Worm (Caenorhabditis elegans) whole organism, L4 larva: ENCODE results near the gene D1044.6.

Experiments
- F10B5.3 ChIP-seq: sonication (generic microtip); optimal IDR thresholded peaks from 2 replicates; lab custom pipeline; 2016; ENCODE audit warnings: mild to moderate bottlenecking, missing genetic modification characterization, missing compliant biosample characterization
- F37D6.2 ChIP-seq: sonication (generic microtip); optimal IDR thresholded peaks from 2 replicates; lab custom pipeline; 2016; ENCODE audit warnings: mild to moderate bottlenecking, missing genetic modification characterization, missing compliant biosample characterization
- F49E8.2 ChIP-seq: sonication (generic microtip); optimal IDR thresholded peaks from 2 replicates; lab custom pipeline; 2016; ENCODE audit warnings: missing compliant biosample characterization, mild to moderate bottlenecking, missing genetic modification characterization, borderline replicate concordance
- T26A8.4 ChIP-seq: fragments of 200-800 bp; sonication (Bioruptor generic); IDR thresholded peaks from 2 replicates; pipeline ENCODE4 v1.3.6; 2022; ENCODE audit warnings: missing genetic modification characterization, missing compliant biosample characterization
- Y48G9A.11 ChIP-seq: fragments of 200-800 bp; sonication (Bioruptor generic); IDR thresholded peaks from 2 replicates; pipeline ENCODE4 v1.3.6; 2022; ENCODE audit warnings: missing genetic modification reagents, missing genetic modification characterization, missing compliant biosample characterization
- ZK546.5 ChIP-seq, 2 experiments: sonication (generic microtip); optimal IDR thresholded peaks; 2 replicates each; lab custom pipeline; 2017; ENCODE audit warnings: missing biosample characterization in 2 of 2, missing genetic modification characterization in 2 of 2
- aha-1 ChIP-seq: fragments of 150-350 bp; peaks from one replicate; lab custom pipeline; 2014; ENCODE audit warnings: missing biosample characterization, missing genetic modification characterization
- arid-1 ChIP-seq: fragments of 200-800 bp; sonication (Bioruptor generic); conservative IDR thresholded peaks from 2 replicates; pipeline ENCODE4 v1.3.6; 2022; ENCODE audit warnings: missing genetic modification reagents, missing genetic modification characterization, missing compliant biosample characterization
- ceh-20 ChIP-seq: fragments of 200-800 bp; sonication (Bioruptor generic); IDR thresholded peaks from 2 replicates; pipeline ENCODE4 v1.3.6; 2022; ENCODE audit warnings: missing genetic modification reagents, missing genetic modification characterization, missing compliant biosample characterization
- ceh-28 ChIP-seq: fragments of 150-350 bp; optimal IDR thresholded peaks from 2 replicates; lab custom pipeline; 2014; ENCODE audit warnings: missing biosample characterization, missing genetic modification reagents, missing genetic modification characterization
- ceh-32 ChIP-seq: sonication (generic microtip); optimal IDR thresholded peaks from 2 replicates; lab custom pipeline; 2016; ENCODE audit warnings: mild to moderate bottlenecking, missing genetic modification characterization, missing compliant biosample characterization; ENCODE audit not compliant: poor library complexity
- ceh-82 ChIP-seq: sonication (generic microtip); optimal IDR thresholded peaks from 2 replicates; lab custom pipeline; 2017; ENCODE audit warnings: missing biosample characterization, missing genetic modification characterization
- cey-2 ChIP-seq: sonication (generic microtip); optimal IDR thresholded peaks from 3 replicates; lab custom pipeline; 2017; ENCODE audit warnings: missing genetic modification characterization, mild to moderate bottlenecking, missing compliant biosample characterization, antibody characterized with exemption, borderline replicate concordance; ENCODE audit not compliant: insufficient read depth
- daf-16 ChIP-seq, 3 experiments: sonication (generic microtip); optimal IDR thresholded peaks; 2 replicates each; lab custom pipeline; 2016 to 2017; ENCODE audit warnings: missing genetic modification characterization in 3 of 3, missing genetic modification reagents in 3 of 3, mild to moderate bottlenecking in 2 of 3, missing compliant biosample characterization in 2 of 3, missing biosample characterization in 1 of 3, moderate library complexity in 1 of 3
- daf-19 ChIP-seq: fragments of 200-800 bp; sonication (Bioruptor generic); conservative IDR thresholded peaks from 2 replicates; pipeline ENCODE4 v1.3.6; 2022; ENCODE audit warnings: missing genetic modification characterization, missing compliant biosample characterization
- dmd-8 ChIP-seq: fragments of 200-800 bp; sonication (Bioruptor generic); IDR thresholded peaks from 2 replicates; pipeline ENCODE4 v1.3.6; 2022; ENCODE audit warnings: missing genetic modification characterization, missing compliant biosample characterization
- dpl-1 ChIP-seq: fragments of 150-350 bp; optimal IDR thresholded peaks from 2 replicates; lab custom pipeline; 2014; ENCODE audit warnings: missing biosample characterization, missing genetic modification reagents, missing genetic modification characterization
- dve-1 ChIP-seq: sonication (generic microtip); optimal IDR thresholded peaks from 2 replicates; lab custom pipeline; 2017; ENCODE audit warnings: antibody characterized with exemption, mild to moderate bottlenecking, missing genetic modification characterization, missing compliant biosample characterization; ENCODE audit not compliant: insufficient read depth
- egl-27 ChIP-seq: sonication (generic microtip); optimal IDR thresholded peaks from 3 replicates; lab custom pipeline; 2017; ENCODE audit warnings: missing biosample characterization, missing genetic modification reagents, missing genetic modification characterization
- egl-43 ChIP-seq: fragments of 200-800 bp; sonication (Bioruptor generic); IDR thresholded peaks from 2 replicates; pipeline ENCODE4 v1.3.6; 2022; ENCODE audit warnings: missing genetic modification reagents, missing genetic modification characterization, missing compliant biosample characterization
- fkh-10 ChIP-seq: fragments of 150-350 bp; optimal IDR thresholded peaks from 2 replicates; lab custom pipeline; 2014; ENCODE audit warnings: missing biosample characterization, missing genetic modification reagents, missing genetic modification characterization
- gei-8 ChIP-seq: fragments of 200-800 bp; sonication (Bioruptor generic); optimal IDR thresholded peaks from 2 replicates; lab custom pipeline; 2018; ENCODE audit warnings: mild to moderate bottlenecking, missing genetic modification characterization, missing compliant biosample characterization
- hif-1 ChIP-seq, 2 experiments: sonication (generic microtip); optimal IDR thresholded peaks; 2 replicates each; lab custom pipeline; 2016 to 2017; ENCODE audit warnings: missing compliant biosample characterization in 2 of 2, missing genetic modification characterization in 2 of 2, missing genetic modification reagents in 2 of 2, missing genotype in 2 of 2, mild to moderate bottlenecking in 1 of 2
- hlh-30 ChIP-seq: sonication (generic microtip); optimal IDR thresholded peaks from 2 replicates; lab custom pipeline; 2017; ENCODE audit warnings: antibody characterized with exemption, mild to moderate bottlenecking, missing genetic modification characterization, missing compliant biosample characterization; ENCODE audit not compliant: insufficient read depth
- lin-1 ChIP-seq: fragments of 200-800 bp; sonication (Bioruptor generic); IDR thresholded peaks from 2 replicates; pipeline ENCODE4 v1.3.6; 2022; ENCODE audit warnings: missing genetic modification reagents, missing genetic modification characterization, missing compliant biosample characterization
- lin-13 ChIP-seq: fragments of 150-350 bp; optimal IDR thresholded peaks from 2 replicates; lab custom pipeline; 2014; ENCODE audit warnings: missing biosample characterization, missing genetic modification reagents, missing genetic modification characterization
- lin-15B ChIP-seq: fragments of 150-350 bp; sonication (generic microtip); optimal IDR thresholded peaks from 3 replicates; lab custom pipeline; 2014; ENCODE audit warnings: missing biosample characterization, missing genetic modification characterization
- lin-38 ChIP-seq: fragments of 200-800 bp; sonication (Bioruptor generic); IDR thresholded peaks from 2 replicates; pipeline ENCODE4 v1.3.6; 2022; ENCODE audit warnings: missing genetic modification reagents, missing genetic modification characterization, missing compliant biosample characterization
- lin-39 ChIP-seq: fragments of 150-350 bp; optimal IDR thresholded peaks from 2 replicates; lab custom pipeline; 2014; ENCODE audit warnings: missing biosample characterization, missing genetic modification reagents, missing genetic modification characterization
- lir-3 ChIP-seq: sonication (generic microtip); optimal IDR thresholded peaks from 2 replicates; lab custom pipeline; 2016; ENCODE audit warnings: mild to moderate bottlenecking, missing genetic modification characterization, missing compliant biosample characterization
- lsy-2 ChIP-seq, 2 experiments: fragments of 150-350 bp in 1 of 2; sonication (generic microtip) in 1 of 2; optimal IDR thresholded peaks; 2 replicates each; lab custom pipeline; 2014 to 2017; ENCODE audit warnings: missing biosample characterization in 2 of 2, missing genetic modification characterization in 2 of 2
- madf-9 ChIP-seq: fragments of 200-800 bp; sonication (Bioruptor generic); conservative IDR thresholded peaks from 2 replicates; pipeline ENCODE4 v1.3.6; 2022; ENCODE audit warnings: missing genetic modification reagents, missing genetic modification characterization, missing compliant biosample characterization
- mdl-1 ChIP-seq, 2 experiments: fragments of 150-350 bp in 1 of 2; sonication (generic microtip) in 1 of 2; optimal IDR thresholded peaks; 2 replicates each; lab custom pipeline; 2014 to 2017; ENCODE audit warnings: missing biosample characterization in 2 of 2, missing genetic modification characterization in 2 of 2
- mdt-29 ChIP-seq: fragments of 200-800 bp; sonication (Bioruptor generic); IDR thresholded peaks from 2 replicates; pipeline ENCODE4 v1.3.6; 2022; ENCODE audit warnings: missing genetic modification reagents, missing genetic modification characterization, missing compliant biosample characterization
- mep-1 ChIP-seq: fragments of 150-350 bp; sonication (generic microtip); optimal IDR thresholded peaks from 3 replicates; lab custom pipeline; 2014; ENCODE audit warnings: missing biosample characterization, missing genetic modification characterization
- mxl-2 ChIP-seq: fragments of 200-800 bp; sonication (Bioruptor generic); conservative IDR thresholded peaks from 2 replicates; pipeline ENCODE4 v1.3.6; 2022; ENCODE audit warnings: missing genetic modification reagents, missing genetic modification characterization, missing compliant biosample characterization
- nhr-111 ChIP-seq: fragments of 200-800 bp; sonication (Bioruptor generic); optimal IDR thresholded peaks from 2 replicates; lab custom pipeline; 2018; ENCODE audit warnings: mild to moderate bottlenecking, missing genetic modification characterization, missing compliant biosample characterization
- nhr-237 ChIP-seq: sonication (generic microtip); optimal IDR thresholded peaks from 2 replicates; lab custom pipeline; 2017; ENCODE audit warnings: missing biosample characterization, missing genetic modification characterization
- nhr-41 ChIP-seq: fragments of 200-800 bp; sonication (Bioruptor generic); IDR thresholded peaks from 2 replicates; pipeline ENCODE4 v1.3.6; 2022; ENCODE audit warnings: missing genetic modification reagents, missing genetic modification characterization, missing compliant biosample characterization
- nhr-48 ChIP-seq: sonication (generic microtip); optimal IDR thresholded peaks from 2 replicates; lab custom pipeline; 2016; ENCODE audit warnings: mild to moderate bottlenecking, missing genetic modification characterization, missing compliant biosample characterization
- php-3 ChIP-seq: fragments of 200-800 bp; sonication (Bioruptor generic); IDR thresholded peaks from 2 replicates; pipeline ENCODE4 v1.3.6; 2022; ENCODE audit warnings: missing genetic modification reagents, missing genetic modification characterization, missing compliant biosample characterization
- pqm-1 ChIP-seq: sonication (generic microtip); optimal IDR thresholded peaks from 2 replicates; lab custom pipeline; 2017; ENCODE audit warnings: missing biosample characterization, missing genetic modification characterization
- skn-1 ChIP-seq: fragments of 150-350 bp; optimal IDR thresholded peaks from 2 replicates; lab custom pipeline; 2014; ENCODE audit warnings: missing biosample characterization, missing genetic modification characterization
- snpc-1.2 ChIP-seq: fragments of 200-800 bp; sonication (Bioruptor generic); IDR thresholded peaks from 2 replicates; pipeline ENCODE4 v1.3.6; 2022; ENCODE audit warnings: missing genetic modification reagents, missing genetic modification characterization, missing compliant biosample characterization
- spr-1 ChIP-seq: sonication (generic microtip); optimal IDR thresholded peaks from 2 replicates; lab custom pipeline; 2016; ENCODE audit warnings: mild to moderate bottlenecking, missing genetic modification characterization, missing compliant biosample characterization
- vab-7 ChIP-seq: fragments of 200-800 bp; sonication (Bioruptor generic); IDR thresholded peaks from 2 replicates; pipeline ENCODE4 v1.3.6; 2022; ENCODE audit warnings: missing genetic modification reagents, missing genetic modification characterization, missing compliant biosample characterization
- zag-1 ChIP-seq: fragments of 150-350 bp; optimal IDR thresholded peaks from 2 replicates; lab custom pipeline; 2014; ENCODE audit warnings: missing biosample characterization, missing genetic modification characterization
- zfp-2 ChIP-seq: sonication (generic microtip); optimal IDR thresholded peaks from 2 replicates; lab custom pipeline; 2016; ENCODE audit warnings: mild to moderate bottlenecking, missing genetic modification characterization, missing compliant biosample characterization
- zip-2 ChIP-seq: fragments of 150-350 bp; optimal IDR thresholded peaks from 2 replicates; lab custom pipeline; 2014; ENCODE audit warnings: missing biosample characterization, missing genetic modification characterization
- ztf-7 ChIP-seq: fragments of 150-350 bp; optimal IDR thresholded peaks from 2 replicates; lab custom pipeline; 2014; ENCODE audit warnings: missing biosample characterization, missing genetic modification characterization

The D1044.6 gene

ce11 chrIII:5506023-5506597, 36.9 kb downstream of the D1044.6 start (continued):
- TF ChIP-seq mxl-2 (GFP tag; lab: Robert Waterston, UW), result no peak; the same call in 1 of the 2 replicates
- no peak for TF ChIP-seq fkh-10 (GFP tag; lab: Kevin White, UChicago)
- no peak for TF ChIP-seq snpc-1.2 (GFP tag; lab: Robert Waterston, UW)
- peak in 1 of 2 experiments; percentile 52 for TF ChIP-seq lsy-2 (tag; optimal IDR thresholded peaks at IDR 0.05; lab: Kevin White, UChicago)
- TF ChIP-seq mdl-1 (tag; optimal IDR thresholded peaks at IDR 0.05; lab: Kevin White, UChicago), result peak in 1 of 2 experiments; percentile 18
- no peak for TF ChIP-seq gei-8 (GFP tag; lab: Kevin White, UChicago)
- TF ChIP-seq mdt-29 (GFP tag; lab: Robert Waterston, UW), result no peak; the same call in 1 of the 2 replicates
- no peak for TF ChIP-seq ceh-82
- TF ChIP-seq ZK546.5 (tag; optimal IDR thresholded peaks at IDR 0.05; lab: Kevin White, UChicago), result no peak
- TF ChIP-seq ztf-7 (tag; lab: Kevin White, UChicago), result no peak
- no peak for TF ChIP-seq cey-2
- TF ChIP-seq mep-1 (tag; lab: Kevin White, UChicago), result peak; percentile 11
- TF ChIP-seq T26A8.4 (GFP tag; lab: Robert Waterston, UW), result peak; percentile 76
- TF ChIP-seq zfp-2 (tag; lab: Kevin White, UChicago), result no peak
- no peak for TF ChIP-seq zip-2 (tag; lab: Kevin White, UChicago)
- no peak for TF ChIP-seq F10B5.3 (tag; lab: Kevin White, UChicago)
- TF ChIP-seq lin-38 (GFP tag; lab: Robert Waterston, UW), result no peak; the same call in 1 of the 2 replicates
- no peak for TF ChIP-seq lir-3 (tag; lab: Kevin White, UChicago)
- no peak for TF ChIP-seq egl-27 (tag; lab: Kevin White, UChicago)
- no peak for TF ChIP-seq F49E8.2 (tag; lab: Kevin White, UChicago)
- no peak for TF ChIP-seq skn-1 (tag; lab: Kevin White, UChicago)
- TF ChIP-seq lin-1 (GFP tag; lab: Robert Waterston, UW), result no peak
- TF ChIP-seq aha-1 (tag; lab: Kevin White, UChicago), result peak; percentile 99
- peak; percentile 44 for TF ChIP-seq hlh-30 (tag; lab: Kevin White, UChicago)
- no peak for TF ChIP-seq pqm-1 (tag; lab: Kevin White, UChicago)
- TF ChIP-seq egl-43 (GFP tag; lab: Robert Waterston, UW), result no peak
- no peak for TF ChIP-seq dpl-1 (GFP tag; lab: Kevin White, UChicago)
- no peak for TF ChIP-seq hif-1 (tag; optimal IDR thresholded peaks at IDR 0.05; lab: Kevin White, UChicago)
- no peak for TF ChIP-seq nhr-48 (tag; lab: Kevin White, UChicago)
- TF ChIP-seq daf-19, result no peak
- TF ChIP-seq ceh-20, result no peak
- peak; percentile 61 for TF ChIP-seq lin-13 (GFP tag; lab: Kevin White, UChicago)
- no peak for TF ChIP-seq dve-1 (tag; lab: Kevin White, UChicago)
- TF ChIP-seq daf-16 (GFP tag; optimal IDR thresholded peaks at IDR 0.05; lab: Kevin White, UChicago), result no peak
- peak; percentile 32 for TF ChIP-seq daf-16 (tag; optimal IDR thresholded peaks at IDR 0.05; lab: Kevin White, UChicago)
- peak; percentile 38 for TF ChIP-seq php-3 (GFP tag; lab: Robert Waterston, UW)
- TF ChIP-seq ceh-32 (tag; lab: Kevin White, UChicago), result no peak
- TF ChIP-seq zag-1 (tag; lab: Kevin White, UChicago), result no peak
- TF ChIP-seq nhr-41 (GFP tag; lab: Robert Waterston, UW), result no peak
- no peak for TF ChIP-seq spr-1 (tag; lab: Kevin White, UChicago)
- peak; percentile 53; the same call in 1 of the 2 replicates for TF ChIP-seq arid-1 (GFP tag; lab: Robert Waterston, UW)
- no peak for TF ChIP-seq madf-9 (GFP tag; lab: Robert Waterston, UW)
- no peak for TF ChIP-seq F37D6.2
- TF ChIP-seq nhr-111 (GFP tag; lab: Kevin White, UChicago), result peak; percentile 50
- no peak for TF ChIP-seq Y48G9A.11
- no peak for TF ChIP-seq nhr-237 (tag; lab: Kevin White, UChicago)
- 0 out of 2 replicates have a peak, but pooled peaks have one; percentile 33 for TF ChIP-seq dmd-8 (GFP tag; lab: Robert Waterston, UW)
- TF ChIP-seq ceh-28, result no peak
- TF ChIP-seq lin-15B (tag; lab: Kevin White, UChicago), result no peak
- no peak for TF ChIP-seq lin-39 (tag; lab: Kevin White, UChicago)
- no peak for TF ChIP-seq vab-7 (GFP tag; lab: Robert Waterston, UW)
